Fruit fly (Drosophila melanogaster) whole organism, embryonic: ENCODE results near the gene Zn72D.
A peak's percentile ranks its signal among the peaks of the same experiment; 100 is the strongest.

Experiments
- CG11093 ChIP-seq: fragments of 200-800 bp; sonication (Bioruptor generic); IDR thresholded peaks from 3 replicates; pipeline ENCODE4 v1.3.6; 2022; ENCODE audit warnings: missing biosample characterization, missing genetic modification characterization
- CG11456 ChIP-seq: fragments of 200-800 bp; sonication (Bioruptor generic); IDR thresholded peaks from 3 replicates; pipeline ENCODE4 v1.3.6; 2022; ENCODE audit warnings: missing biosample characterization, missing genetic modification characterization
- CG11695 ChIP-seq: fragments of 200-800 bp; sonication (Bioruptor generic); IDR thresholded peaks from 3 replicates; pipeline ENCODE4 v1.3.6; 2022; ENCODE audit warnings: missing biosample characterization, missing genetic modification characterization
- CG12236 ChIP-seq: fragments of 200-800 bp; sonication (Bioruptor generic); optimal IDR thresholded peaks from 2 replicates; lab custom pipeline; 2016; ENCODE audit warnings: missing biosample characterization, missing genetic modification characterization
- CG14667 ChIP-seq: fragments of 200-800 bp; sonication (Bioruptor generic); IDR thresholded peaks from 2 replicates; pipeline ENCODE4 v1.3.6; 2022; ENCODE audit warnings: missing biosample characterization, missing genetic modification characterization
- CG1529 ChIP-seq: fragments of 200-800 bp; sonication (Bioruptor generic); optimal IDR thresholded peaks from 3 replicates; lab custom pipeline; 2018; ENCODE audit warnings: missing biosample characterization, missing genetic modification characterization
- CG15479 ChIP-seq: fragments of 200-800 bp; sonication (Bioruptor generic); optimal IDR thresholded peaks from 3 replicates; lab custom pipeline; 2019; ENCODE audit warnings: missing biosample characterization, mild to moderate bottlenecking, missing genetic modification characterization, moderate library complexity
- CG1603 ChIP-seq: fragments of 200-800 bp; sonication (Bioruptor generic); optimal IDR thresholded peaks from 2 replicates; lab custom pipeline; 2019; ENCODE audit warnings: missing biosample characterization, mild to moderate bottlenecking, missing genetic modification characterization, moderate library complexity
- CG17568 ChIP-seq: fragments of 200-800 bp; sonication (Bioruptor generic); optimal IDR thresholded peaks from 2 replicates; lab custom pipeline; 2018; ENCODE audit warnings: missing biosample characterization, mild to moderate bottlenecking, missing genetic modification characterization, moderate library complexity
- CG17802 ChIP-seq: fragments of 200-800 bp; sonication (Bioruptor generic); optimal IDR thresholded peaks from 2 replicates; lab custom pipeline; 2018; ENCODE audit warnings: missing biosample characterization, mild to moderate bottlenecking, missing genetic modification characterization, moderate library complexity
- CG18599 ChIP-seq: fragments of 200-800 bp; sonication (Bioruptor generic); optimal IDR thresholded peaks from 3 replicates; lab custom pipeline; 2017; ENCODE audit warnings: missing biosample characterization, missing genetic modification characterization, mild to moderate bottlenecking, moderate library complexity, missing genetic modification reagents
- CG2875 ChIP-seq: fragments of 200-800 bp; sonication (Bioruptor generic); optimal IDR thresholded peaks from 2 replicates; lab custom pipeline; 2017; ENCODE audit warnings: missing biosample characterization, mild to moderate bottlenecking, missing genetic modification characterization, missing genetic modification reagents
- CG2889 ChIP-seq: fragments of 200-800 bp; sonication (Bioruptor generic); IDR thresholded peaks from 3 replicates; pipeline ENCODE4 v1.3.6; 2022; ENCODE audit warnings: missing biosample characterization, missing genetic modification characterization
- CG34224 ChIP-seq: fragments of 200-800 bp; sonication (Bioruptor generic); IDR thresholded peaks from 3 replicates; pipeline ENCODE4 v1.3.6; 2022; ENCODE audit warnings: missing biosample characterization, missing genetic modification characterization; ENCODE audit not compliant: partially characterized antibody
- CG3995 ChIP-seq: fragments of 200-800 bp; sonication (Bioruptor generic); optimal IDR thresholded peaks from 3 replicates; lab custom pipeline; 2016; ENCODE audit warnings: missing biosample characterization, missing genetic modification characterization
- CG8281 ChIP-seq: fragments of 200-800 bp; sonication (Bioruptor generic); optimal IDR thresholded peaks from 2 replicates; lab custom pipeline; 2018; ENCODE audit warnings: missing biosample characterization, mild to moderate bottlenecking, missing genetic modification characterization, moderate library complexity
- CG9797 ChIP-seq: fragments of 200-800 bp; sonication (Bioruptor generic); optimal IDR thresholded peaks from 3 replicates; lab custom pipeline; 2018; ENCODE audit warnings: missing biosample characterization, mild to moderate bottlenecking, missing genetic modification characterization
- CoRest ChIP-seq: fragments of 200-800 bp; sonication (Bioruptor generic); optimal IDR thresholded peaks from 3 replicates; lab custom pipeline; 2018; ENCODE audit warnings: missing biosample characterization, mild to moderate bottlenecking, missing genetic modification characterization, moderate library complexity
- Dref ChIP-seq: fragments of 200-800 bp; sonication (Bioruptor generic); IDR thresholded peaks from 2 replicates; pipeline ENCODE4 v1.3.6; 2022; ENCODE audit warnings: missing biosample characterization, missing genetic modification characterization
- E2f2 ChIP-seq: fragments of 200-800 bp; sonication (Bioruptor generic); IDR thresholded peaks from 2 replicates; pipeline ENCODE4 v1.3.6; 2022; ENCODE audit warnings: missing biosample characterization, missing genetic modification characterization
- GATAe ChIP-seq: fragments of 200-800 bp; sonication (Bioruptor generic); conservative IDR thresholded peaks from 2 replicates; pipeline ENCODE4 v1.3.6; 2022; ENCODE audit warnings: missing biosample characterization, missing genetic modification characterization
- H2.0 ChIP-seq: fragments of 200-800 bp; sonication (Bioruptor generic); IDR thresholded peaks from 2 replicates; pipeline ENCODE4 v1.3.6; 2022; ENCODE audit warnings: missing biosample characterization, missing genetic modification characterization
- HLHmδ ChIP-seq: fragments of 200-800 bp; sonication (Bioruptor generic); optimal IDR thresholded peaks from 2 replicates; lab custom pipeline; 2018; ENCODE audit warnings: missing biosample characterization, mild to moderate bottlenecking, missing genetic modification characterization, moderate library complexity
- Hr3 ChIP-seq: fragments of 200-800 bp; sonication (Bioruptor generic); optimal IDR thresholded peaks from 3 replicates; lab custom pipeline; 2016; ENCODE audit warnings: missing biosample characterization, missing genetic modification characterization
- Hsf ChIP-seq: fragments of 200-800 bp; sonication (Bioruptor generic); optimal IDR thresholded peaks from 3 replicates; lab custom pipeline; 2016; ENCODE audit warnings: missing biosample characterization, missing genetic modification characterization
- Neu2 ChIP-seq: fragments of 200-800 bp; sonication (Bioruptor generic); optimal IDR thresholded peaks from 3 replicates; lab custom pipeline; 2016; ENCODE audit warnings: missing biosample characterization, missing genetic modification characterization, borderline replicate concordance
- NfI ChIP-seq: fragments of 200-800 bp; sonication (Bioruptor generic); optimal IDR thresholded peaks from 3 replicates; lab custom pipeline; 2018; ENCODE audit warnings: missing biosample characterization, mild to moderate bottlenecking, missing genetic modification characterization, moderate library complexity
- Opbp ChIP-seq: fragments of 200-800 bp; sonication (Bioruptor generic); IDR thresholded peaks from 3 replicates; pipeline ENCODE4 v1.3.6; 2022; ENCODE audit warnings: missing biosample characterization, missing genetic modification characterization; ENCODE audit not compliant: partially characterized antibody
- ac ChIP-seq: fragments of 200-800 bp; sonication (Bioruptor generic); optimal IDR thresholded peaks from 3 replicates; lab custom pipeline; 2017; ENCODE audit warnings: missing biosample characterization, mild to moderate bottlenecking, missing genetic modification characterization
- bsh ChIP-seq, 2 experiments: fragments of 200-800 bp; sonication (Bioruptor generic); optimal IDR thresholded peaks; 2 replicates each; lab custom pipeline; 2017 to 2018; ENCODE audit warnings: mild to moderate bottlenecking in 2 of 2, missing biosample characterization in 2 of 2, missing genetic modification characterization in 2 of 2, moderate library complexity in 1 of 2
- cg ChIP-seq: fragments of 200-800 bp; sonication (Bioruptor generic); optimal IDR thresholded peaks from 3 replicates; lab custom pipeline; 2019; ENCODE audit warnings: missing biosample characterization, mild to moderate bottlenecking, missing genetic modification characterization, moderate library complexity
- chn ChIP-seq: fragments of 200-800 bp; sonication (Bioruptor generic); optimal IDR thresholded peaks from 2 replicates; lab custom pipeline; 2016; ENCODE audit warnings: missing biosample characterization, missing genetic modification characterization
- crc ChIP-seq: fragments of 200-800 bp; sonication (Bioruptor generic); optimal IDR thresholded peaks from 2 replicates; lab custom pipeline; 2016; ENCODE audit warnings: missing biosample characterization, missing genetic modification characterization
- crol ChIP-seq: fragments of 200-800 bp; sonication (Bioruptor generic); IDR thresholded peaks from 2 replicates; pipeline ENCODE4 v1.3.6; 2022; ENCODE audit warnings: missing biosample characterization, missing genetic modification characterization
- exex ChIP-seq: fragments of 200-800 bp; sonication (Bioruptor generic); optimal IDR thresholded peaks from 4 replicates; lab custom pipeline; 2018; ENCODE audit warnings: missing biosample characterization, mild to moderate bottlenecking, missing genetic modification characterization, moderate library complexity
- gfzf ChIP-seq: fragments of 200-800 bp; sonication (Bioruptor generic); optimal IDR thresholded peaks from 2 replicates; lab custom pipeline; 2016; ENCODE audit warnings: missing biosample characterization, mild to moderate bottlenecking, missing genetic modification characterization, moderate library complexity
- lab ChIP-seq: fragments of 200-800 bp; sonication (Bioruptor generic); optimal IDR thresholded peaks from 3 replicates; lab custom pipeline; 2017; ENCODE audit warnings: missing biosample characterization, missing genetic modification characterization, mild to moderate bottlenecking, moderate library complexity, missing genetic modification reagents
- lov ChIP-seq, 2 experiments: fragments of 200-800 bp in 1 of 2; fragments of >200 bp in 1 of 2; sonication (Bioruptor generic) in 1 of 2; IDR thresholded peaks in 1 of 2; optimal IDR thresholded peaks in 1 of 2; 2 replicates in 1 of 2; 3 replicates in 1 of 2; pipeline versions ENCODE4 v1.3.6 to Lab custom; 2017 to 2022; ENCODE audit warnings: missing biosample characterization in 1 of 2, missing genetic modification characterization in 1 of 2
- mld ChIP-seq: fragments of 200-800 bp; sonication (Bioruptor generic); IDR thresholded peaks from 3 replicates; pipeline ENCODE4 v1.3.6; 2022; ENCODE audit warnings: missing biosample characterization, missing genetic modification characterization; ENCODE audit not compliant: partially characterized antibody
- pum ChIP-seq: fragments of 200-800 bp; sonication (Bioruptor generic); optimal IDR thresholded peaks from 2 replicates; lab custom pipeline; 2016; ENCODE audit warnings: missing biosample characterization, missing genetic modification characterization
- pzg ChIP-seq: fragments of 200-800 bp; sonication (Bioruptor generic); optimal IDR thresholded peaks from 3 replicates; lab custom pipeline; 2018; ENCODE audit warnings: missing biosample characterization, mild to moderate bottlenecking, missing genetic modification characterization, moderate library complexity
- ranshi ChIP-seq: fragments of 200-800 bp; sonication (Bioruptor generic); IDR thresholded peaks from 2 replicates; pipeline ENCODE4 v1.3.6; 2022; ENCODE audit warnings: missing biosample characterization, missing genetic modification characterization
- sim ChIP-seq: fragments of 200-800 bp; sonication (Bioruptor generic); IDR thresholded peaks from 2 replicates; pipeline ENCODE4 v1.3.6; 2022; ENCODE audit warnings: missing biosample characterization, missing genetic modification characterization
- ssp ChIP-seq: fragments of 200-800 bp; sonication (Bioruptor generic); IDR thresholded peaks from 2 replicates; pipeline ENCODE4 v1.3.6; 2022; ENCODE audit warnings: missing biosample characterization, missing genetic modification characterization
- tin ChIP-seq: fragments of 200-800 bp; sonication (Bioruptor generic); optimal IDR thresholded peaks from 3 replicates; lab custom pipeline; 2016; ENCODE audit warnings: missing biosample characterization, missing genetic modification characterization
- ttk ChIP-seq: fragments of 200-800 bp; sonication (Bioruptor generic); IDR thresholded peaks from 2 replicates; pipeline ENCODE4 v2.1.2; 2022; ENCODE audit warnings: missing biosample characterization, missing genetic modification characterization

The Zn72D gene

DNA sequence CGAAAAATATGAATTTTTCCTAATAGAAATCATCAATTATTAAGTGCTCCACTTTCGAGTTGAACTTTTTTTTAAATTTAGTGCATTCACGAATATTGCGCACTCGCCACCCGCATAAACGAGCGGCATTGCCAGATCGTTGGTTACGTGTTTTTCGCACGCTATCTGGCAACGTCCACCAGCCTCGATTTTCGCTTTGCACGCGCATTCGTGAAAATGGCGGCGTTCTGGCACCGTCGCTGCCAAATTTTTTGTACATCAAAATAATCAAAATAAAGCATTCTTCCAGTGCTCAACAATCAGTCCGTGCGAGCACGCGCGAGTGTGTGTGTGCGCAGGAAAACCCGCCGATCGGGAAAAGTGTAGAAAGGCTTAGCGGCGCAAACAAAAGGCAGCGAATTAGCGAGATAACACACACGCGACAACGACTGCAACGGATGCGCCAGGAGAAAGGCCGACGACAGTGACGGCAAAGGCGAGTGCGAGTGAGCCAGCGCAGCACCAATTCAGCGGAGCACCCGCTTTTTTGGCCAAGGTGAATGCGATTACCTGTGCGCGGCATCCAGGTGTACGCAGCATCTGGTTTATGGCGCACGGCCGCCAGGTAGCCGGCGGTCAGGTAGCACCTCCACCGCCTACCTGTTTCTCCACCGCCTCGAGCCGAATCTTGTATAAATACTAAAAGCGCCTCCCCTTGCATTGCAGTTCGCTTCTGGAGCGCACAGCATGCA lies 1.3 kb upstream of the Zn72D start (continued):
- TF ChIP-seq chn (GFP tag; lab: Kevin White, UChicago) (peak; percentile 83), mld (GFP tag; lab: Robert Waterston, UW) (no peak; the same call in 2 of the 3 replicates), CG3995 (GFP tag; lab: Kevin White, UChicago) (no peak), Hr3 (GFP tag; lab: Kevin White, UChicago) (peak; percentile 79), bsh (GFP tag; optimal IDR thresholded peaks at IDR 0.05; lab: Kevin White, UChicago) (peak; percentile 41 to 71), CG17568 (no peak), ranshi (GFP tag; lab: Robert Waterston, UW) (peak; percentile 75; the same call in 1 of the 2 replicates), crc (peak; percentile 77), lab (GFP tag; lab: Kevin White, UChicago) (no peak), CG8281 (tag; lab: Kevin White, UChicago) (no peak), CG11456 (GFP tag; lab: Robert Waterston, UW) (peak; percentile 83), ac (GFP tag; lab: Kevin White, UChicago) (no peak), tin (GFP tag; lab: Kevin White, UChicago) (peak; percentile 78), pum (GFP tag; lab: Kevin White, UChicago) (peak; percentile 84), NfI (peak; percentile 85), ttk (peak; percentile 63), exex (tag; lab: Kevin White, UChicago) (peak; percentile 64), CG12236 (GFP tag; lab: Kevin White, UChicago) (peak; percentile 64), lov (optimal IDR thresholded peaks at IDR 0.05; lab: Kevin White, UChicago) (no peak), lov (GFP tag; IDR thresholded peaks at IDR 0.05; lab: Robert Waterston, UW) (0 out of 3 replicates have a peak, but pooled peaks have one; percentile 53), CG18599 (GFP tag; lab: Kevin White, UChicago) (no peak), GATAe (GFP tag; lab: Robert Waterston, UW) (no peak), sim (no peak)

DNA sequence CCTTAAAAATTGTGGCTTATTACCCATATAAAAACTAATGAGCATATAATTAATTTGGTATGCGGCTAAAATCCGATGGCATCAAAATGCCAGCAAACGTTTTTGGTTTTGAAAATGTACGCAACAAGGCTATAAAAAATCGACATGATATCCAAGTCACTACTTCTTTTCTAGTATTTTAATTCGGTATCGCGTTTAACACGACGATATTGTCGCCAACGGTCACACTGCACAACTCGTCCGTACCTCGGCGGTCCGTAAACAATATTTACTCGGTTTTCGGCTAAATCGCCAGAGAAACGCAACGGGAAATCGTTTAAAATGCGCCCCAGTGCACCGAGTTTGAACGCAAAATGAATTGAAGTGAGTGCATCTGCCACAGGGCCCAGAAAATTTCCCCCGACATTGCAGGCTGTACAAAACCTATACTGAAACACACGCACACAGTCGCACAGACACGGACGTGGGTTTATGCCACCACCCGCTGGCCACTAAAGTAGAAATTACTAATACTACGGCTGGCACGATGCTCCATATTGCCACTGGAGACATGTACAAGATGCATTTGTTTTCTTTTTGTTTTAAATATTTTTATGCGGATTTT lies 679 bp upstream of the Zn72D start, which contains the start of gene Taf4:
Taf4 (plus strand) TSS at position 210 of the 604 bp plus-strand sequence.
- peak; percentile 54; the same call in 1 of the 3 replicates for TF ChIP-seq Opbp (GFP tag; lab: Robert Waterston, UW)
- TF ChIP-seq ac (GFP tag; lab: Kevin White, UChicago), result peak; percentile 46
- peak; percentile 57; the same call in 1 of the 2 replicates for TF ChIP-seq ssp (GFP tag; lab: Robert Waterston, UW)
- peak; percentile 28 for TF ChIP-seq E2f2 (GFP tag; lab: Robert Waterston, UW)
- TF ChIP-seq Dref, result peak; percentile 48
- no peak for TF ChIP-seq CG15479 (GFP tag; lab: Kevin White, UChicago)
- peak; percentile 47 for TF ChIP-seq Neu2
- peak; percentile 91 for TF ChIP-seq cg (GFP tag; lab: Kevin White, UChicago)
- TF ChIP-seq CG1603 (tag; lab: Kevin White, UChicago), result peak; percentile 33
- TF ChIP-seq CG2875 (GFP tag; lab: Kevin White, UChicago), result no peak
- TF ChIP-seq CG14667 (GFP tag; lab: Robert Waterston, UW), result no peak
- TF ChIP-seq gfzf (GFP tag; lab: Kevin White, UChicago), result peak; percentile 75
- no peak for TF ChIP-seq CoRest (tag; lab: Kevin White, UChicago)
- TF ChIP-seq pzg (GFP tag; lab: Kevin White, UChicago), result peak; percentile 39
- peak; percentile 43 for TF ChIP-seq CG9797 (GFP tag; lab: Kevin White, UChicago)
- 0 out of 3 replicates have a peak, but pooled peaks have one; percentile 56 for TF ChIP-seq CG2889 (GFP tag; lab: Robert Waterston, UW)
- peak; percentile 31 for TF ChIP-seq CG1529
- TF ChIP-seq CG11093, result no peak
- TF ChIP-seq Hsf (GFP tag; lab: Kevin White, UChicago), result no peak
- TF ChIP-seq CG17802, result peak; percentile 38
- TF ChIP-seq CG11695 (GFP tag; lab: Robert Waterston, UW), result peak; percentile 81; the same call in 2 of the 3 replicates
- no peak for TF ChIP-seq H2.0 (GFP tag; lab: Robert Waterston, UW)
- TF ChIP-seq crol, result peak; percentile 84
- TF ChIP-seq CG34224 (GFP tag; lab: Robert Waterston, UW), result 0 out of 3 replicates have a peak, but pooled peaks have one; percentile 6
- peak; percentile 16 for TF ChIP-seq HLHmδ
